Fruit fly (Drosophila melanogaster) whole organism, embryonic: ENCODE data around the gene Polr3E.

Source experiments
- Bdp1 ChIP-seq: fragments of 200-800 bp; sonication (Bioruptor generic); optimal IDR thresholded peaks from 3 replicates; lab custom pipeline; 2016; ENCODE audit warnings: missing biosample characterization, missing genetic modification characterization
- CG10274 ChIP-seq: fragments of 200-800 bp; sonication (Bioruptor generic); optimal IDR thresholded peaks from 3 replicates; lab custom pipeline; 2017; ENCODE audit warnings: missing biosample characterization, mild to moderate bottlenecking, missing genetic modification characterization
- CG11093 ChIP-seq: fragments of 200-800 bp; sonication (Bioruptor generic); IDR thresholded peaks from 3 replicates; pipeline ENCODE4 v1.3.6; 2022; ENCODE audit warnings: missing biosample characterization, missing genetic modification characterization
- CG11247 ChIP-seq: fragments of 200-800 bp; sonication (Bioruptor generic); IDR thresholded peaks from 2 replicates; pipeline ENCODE4 v1.3.6; 2022; ENCODE audit warnings: missing biosample characterization, missing genetic modification characterization
- CG12155 ChIP-seq: fragments of 200-800 bp; sonication (Bioruptor generic); optimal IDR thresholded peaks from 3 replicates; lab custom pipeline; 2016; ENCODE audit warnings: missing biosample characterization, missing genetic modification characterization
- CG12942 ChIP-seq: fragments of 200-800 bp; sonication (Bioruptor generic); optimal IDR thresholded peaks from 3 replicates; lab custom pipeline; 2016; ENCODE audit warnings: missing biosample characterization, missing genetic modification characterization
- CG13296 ChIP-seq: fragments of 200-800 bp; sonication (Bioruptor generic); optimal IDR thresholded peaks from 3 replicates; lab custom pipeline; 2018; ENCODE audit warnings: missing biosample characterization, mild to moderate bottlenecking, missing genetic modification characterization
- CG15601 ChIP-seq: fragments of 200-800 bp; sonication (Bioruptor generic); optimal IDR thresholded peaks from 3 replicates; lab custom pipeline; 2019; ENCODE audit warnings: missing biosample characterization, mild to moderate bottlenecking, missing genetic modification characterization, moderate library complexity
- CG16813 ChIP-seq: fragments of 200-800 bp; sonication (Bioruptor generic); IDR thresholded peaks from 3 replicates; pipeline ENCODE4 v1.3.6; 2022; ENCODE audit warnings: missing biosample characterization, missing genetic modification characterization; ENCODE audit not compliant: partially characterized antibody
- CG17328 ChIP-seq: fragments of 200-800 bp; sonication (Bioruptor generic); IDR thresholded peaks from 2 replicates; pipeline ENCODE4 v1.3.6; 2022; ENCODE audit warnings: missing biosample characterization, missing genetic modification characterization
- CG17802 ChIP-seq: fragments of 200-800 bp; sonication (Bioruptor generic); optimal IDR thresholded peaks from 2 replicates; lab custom pipeline; 2018; ENCODE audit warnings: missing biosample characterization, mild to moderate bottlenecking, missing genetic modification characterization, moderate library complexity
- CG17912 ChIP-seq: fragments of 200-800 bp; sonication (Bioruptor generic); optimal IDR thresholded peaks from 2 replicates; lab custom pipeline; 2018; ENCODE audit warnings: missing biosample characterization, mild to moderate bottlenecking, missing genetic modification characterization
- CG1792 ChIP-seq: fragments of 200-800 bp; sonication (Bioruptor generic); optimal IDR thresholded peaks from 2 replicates; lab custom pipeline; 2016; ENCODE audit warnings: missing biosample characterization, missing genetic modification characterization
- CG18476 ChIP-seq: fragments of 200-800 bp; sonication (Bioruptor generic); optimal IDR thresholded peaks from 2 replicates; lab custom pipeline; 2016; ENCODE audit warnings: missing biosample characterization, mild to moderate bottlenecking, missing genetic modification characterization
- CG34376 ChIP-seq: fragments of 200-800 bp; sonication (Bioruptor generic); optimal IDR thresholded peaks from 2 replicates; lab custom pipeline; 2018; ENCODE audit warnings: missing biosample characterization, mild to moderate bottlenecking, missing genetic modification characterization
- CG4360 ChIP-seq: fragments of 200-800 bp; sonication (Bioruptor generic); IDR thresholded peaks from 2 replicates; pipeline ENCODE4 v1.3.6; 2022; ENCODE audit warnings: missing biosample characterization, missing genetic modification characterization
- CG43689 ChIP-seq: fragments of 200-800 bp; sonication (Bioruptor generic); IDR thresholded peaks from 2 replicates; pipeline ENCODE4 v1.3.6; 2022; ENCODE audit warnings: missing biosample characterization, missing genetic modification characterization
- CG4854 ChIP-seq: fragments of 200-800 bp; sonication (Bioruptor generic); optimal IDR thresholded peaks from 2 replicates; lab custom pipeline; 2016; ENCODE audit warnings: missing biosample characterization, missing genetic modification characterization, inconsistent platforms
- CG6689 ChIP-seq: fragments of 200-800 bp; sonication (Bioruptor generic); IDR thresholded peaks from 2 replicates; pipeline ENCODE4 v1.3.6; 2022; ENCODE audit warnings: missing biosample characterization, missing genetic modification characterization
- CG6765 ChIP-seq: fragments of 200-800 bp; sonication (Bioruptor generic); optimal IDR thresholded peaks from 3 replicates; lab custom pipeline; 2017; ENCODE audit warnings: missing biosample characterization, mild to moderate bottlenecking, missing genetic modification characterization
- CG7745 ChIP-seq: fragments of 200-800 bp; sonication (Bioruptor generic); optimal IDR thresholded peaks from 2 replicates; lab custom pipeline; 2018; ENCODE audit warnings: missing biosample characterization, mild to moderate bottlenecking, missing genetic modification characterization, moderate library complexity
- Dek ChIP-seq: fragments of 200-800 bp; sonication (Bioruptor generic); optimal IDR thresholded peaks from 3 replicates; lab custom pipeline; 2019; ENCODE audit warnings: missing biosample characterization, mild to moderate bottlenecking, missing genetic modification characterization, moderate library complexity
- Dp ChIP-seq: fragments of 200-800 bp; sonication (Bioruptor generic); optimal IDR thresholded peaks from 2 replicates; lab custom pipeline; 2018; ENCODE audit warnings: missing biosample characterization, mild to moderate bottlenecking, missing genetic modification characterization, moderate library complexity
- H15 ChIP-seq: fragments of 200-800 bp; sonication (Bioruptor generic); IDR thresholded peaks from 3 replicates; pipeline ENCODE4 v1.3.6; 2022; ENCODE audit warnings: missing biosample characterization, missing genetic modification characterization
- HLHmδ ChIP-seq: fragments of 200-800 bp; sonication (Bioruptor generic); optimal IDR thresholded peaks from 2 replicates; lab custom pipeline; 2018; ENCODE audit warnings: missing biosample characterization, mild to moderate bottlenecking, missing genetic modification characterization, moderate library complexity
- HmgZ ChIP-seq: fragments of 200-800 bp; sonication (Bioruptor generic); optimal IDR thresholded peaks from 2 replicates; lab custom pipeline; 2018; ENCODE audit warnings: missing biosample characterization, mild to moderate bottlenecking, missing genetic modification characterization
- Hr3 ChIP-seq: fragments of 200-800 bp; sonication (Bioruptor generic); optimal IDR thresholded peaks from 3 replicates; lab custom pipeline; 2016; ENCODE audit warnings: missing biosample characterization, missing genetic modification characterization
- Jarid2 ChIP-seq: fragments of 200-800 bp; sonication (Bioruptor generic); optimal IDR thresholded peaks from 3 replicates; lab custom pipeline; 2017; ENCODE audit warnings: mild to moderate bottlenecking, missing biosample characterization, missing genetic modification reagents, missing genetic modification characterization
- Med ChIP-seq: fragments of 200-800 bp; sonication (Bioruptor generic); peaks from one replicate; lab custom pipeline; 2016; ENCODE audit warnings: missing biosample characterization, missing genetic modification characterization, mild to moderate bottlenecking, inconsistent platforms, moderate library complexity
- NfI ChIP-seq: fragments of 200-800 bp; sonication (Bioruptor generic); optimal IDR thresholded peaks from 3 replicates; lab custom pipeline; 2018; ENCODE audit warnings: missing biosample characterization, mild to moderate bottlenecking, missing genetic modification characterization, moderate library complexity
- Ptx1 ChIP-seq: fragments of 200-800 bp; sonication (Bioruptor generic); IDR thresholded peaks from 2 replicates; pipeline ENCODE4 v1.3.6; 2022; ENCODE audit warnings: missing biosample characterization, missing genetic modification characterization
- Scr ChIP-seq: fragments of 200-800 bp; sonication (Bioruptor generic); IDR thresholded peaks from 2 replicates; pipeline ENCODE4 v1.3.6; 2022; ENCODE audit warnings: missing biosample characterization, missing genetic modification characterization; ENCODE audit not compliant: partially characterized antibody
- Sry-δ ChIP-seq: fragments of 200-800 bp; sonication (Bioruptor generic); optimal IDR thresholded peaks from 2 replicates; lab custom pipeline; 2016; ENCODE audit warnings: missing biosample characterization, missing genetic modification characterization
- Taf1 ChIP-seq: fragments of 200-800 bp; sonication (Bioruptor generic); IDR thresholded peaks from 2 replicates; pipeline ENCODE4 v1.3.6; 2022; ENCODE audit warnings: missing biosample characterization, missing genetic modification characterization
- ara ChIP-seq: fragments of 200-800 bp; sonication (Bioruptor generic); IDR thresholded peaks from 2 replicates; pipeline ENCODE4 v1.3.6; 2022; ENCODE audit warnings: missing biosample characterization, missing genetic modification characterization
- az2 ChIP-seq: fragments of 200-800 bp; sonication (Bioruptor generic); optimal IDR thresholded peaks from 3 replicates; lab custom pipeline; 2016; ENCODE audit warnings: missing biosample characterization, missing genetic modification characterization
- cad ChIP-seq: fragments of >200 bp; optimal IDR thresholded peaks from 2 replicates; lab custom pipeline; 2017; ENCODE audit warnings: missing biosample characterization, missing genetic modification characterization
- corto ChIP-seq: fragments of 200-800 bp; sonication (Bioruptor generic); optimal IDR thresholded peaks from 2 replicates; lab custom pipeline; 2016; ENCODE audit warnings: missing biosample characterization, mild to moderate bottlenecking, missing genetic modification characterization, moderate library complexity
- da ChIP-seq: fragments of 200-800 bp; sonication (Bioruptor generic); optimal IDR thresholded peaks from 2 replicates; lab custom pipeline; 2016; ENCODE audit warnings: missing biosample characterization, missing genetic modification characterization
- dmrt11E ChIP-seq: fragments of 200-800 bp; sonication (Bioruptor generic); optimal IDR thresholded peaks from 3 replicates; lab custom pipeline; 2018; ENCODE audit warnings: missing biosample characterization, mild to moderate bottlenecking, missing genetic modification characterization, moderate library complexity
- dysf ChIP-seq: fragments of 200-800 bp; sonication (Bioruptor generic); IDR thresholded peaks from 3 replicates; pipeline ENCODE4 v1.3.6; 2022; ENCODE audit warnings: missing biosample characterization, missing genetic modification characterization
- en ChIP-seq: fragments of 200-800 bp; sonication (Bioruptor generic); optimal IDR thresholded peaks from 2 replicates; lab custom pipeline; 2016; ENCODE audit warnings: missing biosample characterization, missing genetic modification characterization
- ewg ChIP-seq: fragments of 200-800 bp; sonication (Bioruptor generic); optimal IDR thresholded peaks from 3 replicates; lab custom pipeline; 2017; ENCODE audit warnings: mild to moderate bottlenecking, missing biosample characterization, missing genetic modification reagents, missing genetic modification characterization
- fd96Cb ChIP-seq: fragments of 200-800 bp; sonication (Bioruptor generic); optimal IDR thresholded peaks from 2 replicates; lab custom pipeline; 2018; ENCODE audit warnings: missing biosample characterization, mild to moderate bottlenecking, missing genetic modification characterization, moderate library complexity
- hbn ChIP-seq: fragments of 200-800 bp; sonication (Bioruptor generic); IDR thresholded peaks from 2 replicates; pipeline ENCODE4 v1.3.6; 2022; ENCODE audit warnings: missing biosample characterization, missing genetic modification characterization; ENCODE audit not compliant: partially characterized antibody
- pan ChIP-seq, 4 experiments: fragments of >200 bp in 3 of 4; fragments of 200-800 bp in 1 of 4; sonication (Bioruptor generic) in 1 of 4; optimal IDR thresholded peaks in 3 of 4; IDR thresholded peaks in 1 of 4; 2 replicates each; pipeline versions ENCODE4 v1.3.6 to Lab custom; 2017 to 2022; ENCODE audit warnings: missing biosample characterization in 2 of 4, missing genetic modification characterization in 2 of 4, mixed read lengths in 1 of 4
- sna ChIP-seq: fragments of 200-800 bp; sonication (Bioruptor generic); IDR thresholded peaks from 2 replicates; pipeline ENCODE4 v1.3.6; 2022; ENCODE audit warnings: missing biosample characterization, missing genetic modification characterization; ENCODE audit not compliant: partially characterized antibody
- so ChIP-seq: fragments of 200-800 bp; sonication (Bioruptor generic); IDR thresholded peaks from 3 replicates; pipeline ENCODE4 v1.3.6; 2022; ENCODE audit warnings: missing biosample characterization, missing genetic modification characterization
- unc-4 ChIP-seq: fragments of 200-800 bp; sonication (Bioruptor generic); IDR thresholded peaks from 2 replicates; pipeline ENCODE4 v1.3.6; 2022; ENCODE audit warnings: missing biosample characterization, missing genetic modification characterization; ENCODE audit not compliant: partially characterized antibody
- vvl ChIP-seq: fragments of 200-800 bp; sonication (Bioruptor generic); IDR thresholded peaks from 2 replicates; pipeline ENCODE4 v1.3.6; 2022; ENCODE audit warnings: missing biosample characterization, missing genetic modification characterization

Gene Polr3E

DNA sequence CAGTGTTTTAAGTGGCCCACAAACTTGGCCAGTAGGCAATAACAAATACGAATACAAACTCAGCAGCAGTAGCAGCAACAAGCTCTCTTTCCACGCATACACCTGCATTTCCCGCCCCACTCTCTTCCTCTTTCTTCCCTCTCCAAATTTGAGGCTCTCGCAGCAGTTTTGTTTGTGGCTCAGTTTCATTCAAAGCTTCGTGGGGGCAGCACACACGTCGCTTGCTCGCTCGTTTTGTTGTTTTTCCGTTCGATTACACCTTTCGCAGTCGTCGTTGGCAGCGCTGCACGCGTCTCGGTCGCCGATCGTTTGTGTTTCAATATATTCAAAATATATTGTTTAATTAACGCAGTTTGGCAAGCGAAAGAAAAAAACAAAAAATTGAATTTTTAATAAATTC is 27.0 kb downstream of the Polr3E start (continued):
- no peak for TF ChIP-seq CG18476 (GFP tag; lab: Kevin White, UChicago)
- no peak for TF ChIP-seq CG15601 (tag; lab: Kevin White, UChicago)
- TF ChIP-seq Bdp1 (GFP tag; lab: Kevin White, UChicago): no peak
- no peak for TF ChIP-seq CG6689
- no peak for TF ChIP-seq CG4854 (GFP tag; lab: Kevin White, UChicago)
- TF ChIP-seq az2 (GFP tag; lab: Kevin White, UChicago): no peak
- no peak for TF ChIP-seq CG17802 (tag; lab: Kevin White, UChicago)
- TF ChIP-seq vvl (GFP tag; lab: Robert Waterston, UW): peak; percentile 62; the same call in 1 of the 2 replicates
- no peak for TF ChIP-seq dmrt11E
- no peak for TF ChIP-seq Sry-δ (GFP tag; lab: Kevin White, UChicago)
- no peak for TF ChIP-seq CG12942
- peak; percentile 93 for TF ChIP-seq Jarid2 (GFP tag; lab: Kevin White, UChicago)
- TF ChIP-seq unc-4 (GFP tag; lab: Robert Waterston, UW): no peak
- peak; percentile 37 for TF ChIP-seq HmgZ (tag; lab: Kevin White, UChicago)
- no peak for TF ChIP-seq CG11093
- no peak for TF ChIP-seq NfI (GFP tag; lab: Kevin White, UChicago)
- TF ChIP-seq cad: no peak
- TF ChIP-seq pan (optimal IDR thresholded peaks at IDR 0.05; lab: Kevin White, UChicago): no peak
- peak in 1 of 2 experiments; percentile 37 for TF ChIP-seq pan (GFP tag; optimal IDR thresholded peaks at IDR 0.05 in 1 of 2, IDR thresholded peaks at IDR 0.05 in 1 of 2)
- no peak for TF ChIP-seq H15 (GFP tag; lab: Robert Waterston, UW)
- no peak for TF ChIP-seq fd96Cb (tag; lab: Kevin White, UChicago)
- no peak for TF ChIP-seq Dek (tag; lab: Kevin White, UChicago)
- TF ChIP-seq CG13296: no peak
- no peak for TF ChIP-seq da (GFP tag; lab: Kevin White, UChicago)
- TF ChIP-seq Med (GFP tag; lab: Kevin White, UChicago): peak; percentile 90
- TF ChIP-seq CG16813 (GFP tag; lab: Robert Waterston, UW): no peak
- TF ChIP-seq ewg: no peak
- TF ChIP-seq Dp (GFP tag; lab: Kevin White, UChicago): no peak
- no peak for TF ChIP-seq ara
- no peak for TF ChIP-seq hbn (GFP tag; lab: Robert Waterston, UW)
- TF ChIP-seq CG7745 (tag; lab: Kevin White, UChicago): no peak
- TF ChIP-seq Taf1 (GFP tag; lab: Robert Waterston, UW): 0 out of 2 replicates have a peak, but pooled peaks have one; percentile 14
- 0 out of 2 replicates have a peak, but pooled peaks have one; percentile 7 for TF ChIP-seq CG17328
- no peak for TF ChIP-seq Hr3 (GFP tag; lab: Kevin White, UChicago)
- TF ChIP-seq CG1792 (GFP tag; lab: Kevin White, UChicago): no peak
- TF ChIP-seq corto: no peak
- TF ChIP-seq HLHmδ (GFP tag; lab: Kevin White, UChicago): no peak
- no peak for TF ChIP-seq CG17912
- no peak for TF ChIP-seq CG12155
- TF ChIP-seq CG10274 (GFP tag; lab: Kevin White, UChicago): no peak
- no peak for TF ChIP-seq Scr
- TF ChIP-seq CG11247 (GFP tag; lab: Robert Waterston, UW): no peak
- no peak for TF ChIP-seq dysf
- peak; percentile 62 for TF ChIP-seq CG4360 (GFP tag; lab: Robert Waterston, UW)
- TF ChIP-seq so (GFP tag; lab: Robert Waterston, UW): 0 out of 3 replicates have a peak, but pooled peaks have one; percentile 40
- no peak for TF ChIP-seq Ptx1 (GFP tag; lab: Robert Waterston, UW)
- TF ChIP-seq CG43689: no peak
- TF ChIP-seq CG34376: peak; percentile 50
- TF ChIP-seq en (GFP tag; lab: Kevin White, UChicago): no peak
- TF ChIP-seq CG6765 (GFP tag; lab: Kevin White, UChicago): no peak
- 0 out of 2 replicates have a peak, but pooled peaks have one; percentile 24 for TF ChIP-seq sna (GFP tag; lab: Robert Waterston, UW)
